Fruit fly (Drosophila melanogaster) whole organism, embryonic: ENCODE measurements around the gene CG43293.
A peak's percentile ranks its signal among the peaks of the same experiment; 100 is the strongest.

ENCODE experiments used
- Antp ChIP-seq: fragments of 200-800 bp; sonication (Bioruptor generic); optimal IDR thresholded peaks from 3 replicates; lab custom pipeline; 2016; ENCODE audit warnings: missing biosample characterization, missing genetic modification characterization
- C15 ChIP-seq: fragments of 200-800 bp; sonication (Bioruptor generic); IDR thresholded peaks from 3 replicates; pipeline ENCODE4 v1.3.6; 2022; ENCODE audit warnings: missing biosample characterization, missing genetic modification characterization
- CG10321 ChIP-seq: fragments of 200-800 bp; sonication (Bioruptor generic); IDR thresholded peaks from 2 replicates; pipeline ENCODE4 v1.3.6; 2022; ENCODE audit warnings: missing biosample characterization, missing genetic modification characterization
- CG11504 ChIP-seq: fragments of 200-800 bp; sonication (Bioruptor generic); optimal IDR thresholded peaks from 3 replicates; lab custom pipeline; 2019; ENCODE audit warnings: missing biosample characterization, mild to moderate bottlenecking, missing genetic modification characterization, moderate library complexity
- CG12299 ChIP-seq: fragments of 200-800 bp; sonication (Bioruptor generic); optimal IDR thresholded peaks from 2 replicates; lab custom pipeline; 2018; ENCODE audit warnings: missing biosample characterization, mild to moderate bottlenecking, missing genetic modification characterization
- CG14050 ChIP-seq: fragments of 200-800 bp; sonication (Bioruptor generic); IDR thresholded peaks from 3 replicates; pipeline ENCODE4 v1.3.6; 2022; ENCODE audit warnings: missing biosample characterization, missing genetic modification characterization
- CG14710 ChIP-seq: fragments of 200-800 bp; sonication (Bioruptor generic); optimal IDR thresholded peaks from 3 replicates; lab custom pipeline; 2019; ENCODE audit warnings: missing biosample characterization, mild to moderate bottlenecking, missing genetic modification characterization, moderate library complexity
- CG14965 ChIP-seq: fragments of 200-800 bp; sonication (Bioruptor generic); optimal IDR thresholded peaks from 2 replicates; lab custom pipeline; 2016; ENCODE audit warnings: missing biosample characterization, missing genetic modification characterization, borderline replicate concordance
- CG18262 ChIP-seq: fragments of 200-800 bp; optimal IDR thresholded peaks from 3 replicates; lab custom pipeline; 2019; ENCODE audit warnings: missing biosample characterization, mild to moderate bottlenecking, missing genetic modification characterization, moderate library complexity
- CG2120 ChIP-seq: fragments of 200-800 bp; sonication (Bioruptor generic); optimal IDR thresholded peaks from 3 replicates; lab custom pipeline; 2016; ENCODE audit warnings: missing biosample characterization, missing genetic modification characterization
- CG2199 ChIP-seq: fragments of 200-800 bp; sonication (Bioruptor generic); IDR thresholded peaks from 3 replicates; pipeline ENCODE4 v1.3.6; 2022; ENCODE audit warnings: missing biosample characterization, missing genetic modification characterization
- CG2202 ChIP-seq: fragments of 200-800 bp; sonication (Bioruptor generic); optimal IDR thresholded peaks from 2 replicates; lab custom pipeline; 2018; ENCODE audit warnings: missing biosample characterization, mild to moderate bottlenecking, missing genetic modification characterization
- CG3281 ChIP-seq: fragments of 200-800 bp; sonication (Bioruptor generic); optimal IDR thresholded peaks from 3 replicates; lab custom pipeline; 2017; ENCODE audit warnings: missing biosample characterization, mild to moderate bottlenecking, missing genetic modification characterization
- CG33557 ChIP-seq: fragments of 200-800 bp; sonication (Bioruptor generic); optimal IDR thresholded peaks from 2 replicates; lab custom pipeline; 2019; ENCODE audit warnings: missing biosample characterization, mild to moderate bottlenecking, missing genetic modification characterization, moderate library complexity
- CG34224 ChIP-seq: fragments of 200-800 bp; sonication (Bioruptor generic); IDR thresholded peaks from 3 replicates; pipeline ENCODE4 v1.3.6; 2022; ENCODE audit warnings: missing biosample characterization, missing genetic modification characterization; ENCODE audit not compliant: partially characterized antibody
- CG3847 ChIP-seq: fragments of 200-800 bp; sonication (Bioruptor generic); IDR thresholded peaks from 2 replicates; pipeline ENCODE4 v1.3.6; 2022; ENCODE audit warnings: missing biosample characterization, missing genetic modification characterization
- CG4328 ChIP-seq: fragments of 200-800 bp; sonication (Bioruptor generic); optimal IDR thresholded peaks from 3 replicates; lab custom pipeline; 2017; ENCODE audit warnings: missing biosample characterization, missing genetic modification reagents, missing genetic modification characterization
- CG4820 ChIP-seq: fragments of 200-800 bp; sonication (Bioruptor generic); optimal IDR thresholded peaks from 3 replicates; lab custom pipeline; 2016; ENCODE audit warnings: missing biosample characterization, missing genetic modification characterization
- CG8089 ChIP-seq: fragments of 200-800 bp; sonication (Bioruptor generic); optimal IDR thresholded peaks from 3 replicates; lab custom pipeline; 2016; ENCODE audit warnings: missing biosample characterization, missing genetic modification characterization
- CG9797 ChIP-seq: fragments of 200-800 bp; sonication (Bioruptor generic); optimal IDR thresholded peaks from 3 replicates; lab custom pipeline; 2018; ENCODE audit warnings: missing biosample characterization, mild to moderate bottlenecking, missing genetic modification characterization
- CG9817 ChIP-seq: fragments of 200-800 bp; sonication (Bioruptor generic); optimal IDR thresholded peaks from 2 replicates; lab custom pipeline; 2018; ENCODE audit warnings: missing biosample characterization, mild to moderate bottlenecking, missing genetic modification characterization, moderate library complexity
- CG9932 ChIP-seq: fragments of 200-800 bp; sonication (Bioruptor generic); IDR thresholded peaks from 2 replicates; pipeline ENCODE4 v1.3.6; 2022; ENCODE audit warnings: missing biosample characterization, missing genetic modification characterization
- Dek ChIP-seq: fragments of 200-800 bp; sonication (Bioruptor generic); optimal IDR thresholded peaks from 3 replicates; lab custom pipeline; 2019; ENCODE audit warnings: missing biosample characterization, mild to moderate bottlenecking, missing genetic modification characterization, moderate library complexity
- Dip3 ChIP-seq: fragments of 200-800 bp; sonication (Bioruptor generic); optimal IDR thresholded peaks from 3 replicates; lab custom pipeline; 2016; ENCODE audit warnings: missing biosample characterization, missing genetic modification characterization
- GATAe ChIP-seq: fragments of 200-800 bp; sonication (Bioruptor generic); conservative IDR thresholded peaks from 2 replicates; pipeline ENCODE4 v1.3.6; 2022; ENCODE audit warnings: missing biosample characterization, missing genetic modification characterization
- Gug ChIP-seq: fragments of 200-800 bp; sonication (Bioruptor generic); IDR thresholded peaks from 4 replicates; pipeline ENCODE4 v1.3.6; 2022; ENCODE audit warnings: missing biosample characterization, missing genetic modification characterization
- H15 ChIP-seq: fragments of 200-800 bp; sonication (Bioruptor generic); IDR thresholded peaks from 3 replicates; pipeline ENCODE4 v1.3.6; 2022; ENCODE audit warnings: missing biosample characterization, missing genetic modification characterization
- HHEX ChIP-seq: fragments of 200-800 bp; sonication (Bioruptor generic); optimal IDR thresholded peaks from 3 replicates; lab custom pipeline; 2017; ENCODE audit warnings: missing biosample characterization, mild to moderate bottlenecking, missing genetic modification characterization, missing genetic modification reagents
- HLH3B ChIP-seq: fragments of 200-800 bp; sonication (Bioruptor generic); IDR thresholded peaks from 2 replicates; pipeline ENCODE4 v1.3.6; 2022; ENCODE audit warnings: missing biosample characterization, missing genetic modification characterization
- Jarid2 ChIP-seq: fragments of 200-800 bp; sonication (Bioruptor generic); optimal IDR thresholded peaks from 3 replicates; lab custom pipeline; 2017; ENCODE audit warnings: mild to moderate bottlenecking, missing biosample characterization, missing genetic modification reagents, missing genetic modification characterization
- Kr ChIP-seq: fragments of 200-800 bp; sonication (Bioruptor generic); optimal IDR thresholded peaks from 2 replicates; lab custom pipeline; 2017; ENCODE audit warnings: missing biosample characterization, mild to moderate bottlenecking, missing genetic modification characterization
- Mad ChIP-seq: fragments of 200-800 bp; sonication (Bioruptor generic); optimal IDR thresholded peaks from 2 replicates; lab custom pipeline; 2016; ENCODE audit warnings: missing biosample characterization, missing genetic modification characterization
- Max ChIP-seq: fragments of 200-800 bp; sonication (Bioruptor generic); optimal IDR thresholded peaks from 2 replicates; lab custom pipeline; 2016; ENCODE audit warnings: missing biosample characterization, mild to moderate bottlenecking, missing genetic modification characterization
- Meics ChIP-seq: fragments of 200-800 bp; sonication (Bioruptor generic); optimal IDR thresholded peaks from 2 replicates; lab custom pipeline; 2017; ENCODE audit warnings: missing biosample characterization, mild to moderate bottlenecking, missing genetic modification characterization
- Optix ChIP-seq: fragments of 200-800 bp; sonication (Bioruptor generic); IDR thresholded peaks from 3 replicates; pipeline ENCODE4 v1.3.6; 2022; ENCODE audit warnings: missing biosample characterization, missing genetic modification characterization
- Ravus ChIP-seq: fragments of 200-800 bp; sonication (Bioruptor generic); IDR thresholded peaks from 2 replicates; pipeline ENCODE4 v1.3.6; 2022; ENCODE audit warnings: missing biosample characterization, missing genetic modification characterization
- Side ChIP-seq: fragments of 200-800 bp; sonication (Bioruptor generic); optimal IDR thresholded peaks from 2 replicates; lab custom pipeline; 2016; ENCODE audit warnings: missing biosample characterization, missing genetic modification characterization
- Sox100B ChIP-seq: fragments of 200-800 bp; sonication (Bioruptor generic); optimal IDR thresholded peaks from 3 replicates; lab custom pipeline; 2018; ENCODE audit warnings: missing biosample characterization, mild to moderate bottlenecking, missing genetic modification characterization
- TFAM ChIP-seq: fragments of 200-800 bp; sonication (Bioruptor generic); optimal IDR thresholded peaks from 2 replicates; lab custom pipeline; 2017; ENCODE audit warnings: missing biosample characterization, missing genetic modification characterization, inconsistent platforms
- abd-A ChIP-seq: fragments of 200-800 bp; sonication (Bioruptor generic); optimal IDR thresholded peaks from 3 replicates; lab custom pipeline; 2019; ENCODE audit warnings: missing biosample characterization, mild to moderate bottlenecking, missing genetic modification characterization, moderate library complexity
- ash1 ChIP-seq: fragments of 200-800 bp; sonication (Bioruptor generic); optimal IDR thresholded peaks from 2 replicates; lab custom pipeline; 2018; ENCODE audit warnings: missing biosample characterization, mild to moderate bottlenecking, missing genetic modification characterization
- crc ChIP-seq: fragments of 200-800 bp; sonication (Bioruptor generic); optimal IDR thresholded peaks from 2 replicates; lab custom pipeline; 2016; ENCODE audit warnings: missing biosample characterization, missing genetic modification characterization
- crp ChIP-seq, 2 experiments: fragments of 200-800 bp; sonication (Bioruptor generic); optimal IDR thresholded peaks; 2 replicates in 1 of 2; 3 replicates in 1 of 2; lab custom pipeline; 2017; ENCODE audit warnings: missing biosample characterization in 2 of 2, missing genetic modification characterization in 2 of 2, mild to moderate bottlenecking in 1 of 2, moderate library complexity in 1 of 2
- dmrt11E ChIP-seq: fragments of 200-800 bp; sonication (Bioruptor generic); optimal IDR thresholded peaks from 3 replicates; lab custom pipeline; 2018; ENCODE audit warnings: missing biosample characterization, mild to moderate bottlenecking, missing genetic modification characterization, moderate library complexity
- eve ChIP-seq, 2 experiments: fragments of >200 bp; optimal IDR thresholded peaks; 2 replicates each; lab custom pipeline; 2017; ENCODE audit warnings: missing biosample characterization in 2 of 2, missing genetic modification characterization in 2 of 2
- nerfin-2 ChIP-seq: fragments of 200-800 bp; sonication (Bioruptor generic); IDR thresholded peaks from 2 replicates; pipeline ENCODE4 v1.3.6; 2022; ENCODE audit warnings: missing biosample characterization, missing genetic modification characterization; ENCODE audit not compliant: partially characterized antibody
- sc ChIP-seq, 3 experiments: fragments of >200 bp in 2 of 3; fragments of 200-800 bp in 1 of 3; sonication (Bioruptor generic) in 1 of 3; optimal IDR thresholded peaks; 2 replicates in 2 of 3; 3 replicates in 1 of 3; lab custom pipeline; 2017; ENCODE audit warnings: mild to moderate bottlenecking in 1 of 3, missing biosample characterization in 1 of 3, missing genetic modification characterization in 1 of 3, missing genetic modification reagents in 1 of 3
- sisA ChIP-seq: fragments of 200-800 bp; sonication (Bioruptor generic); IDR thresholded peaks from 2 replicates; pipeline ENCODE4 v1.3.6; 2022; ENCODE audit warnings: missing biosample characterization, missing genetic modification characterization
- toy ChIP-seq: fragments of 200-800 bp; sonication (Bioruptor generic); IDR thresholded peaks from 2 replicates; pipeline ENCODE4 v1.3.6; 2022; ENCODE audit warnings: missing biosample characterization, missing genetic modification characterization
- wor ChIP-seq: fragments of 200-800 bp; sonication (Bioruptor generic); IDR thresholded peaks from 2 replicates; pipeline ENCODE4 v1.3.6; 2022; ENCODE audit warnings: missing biosample characterization, missing genetic modification characterization
- z ChIP-seq: fragments of 200-800 bp; sonication (Bioruptor generic); IDR thresholded peaks from 3 replicates; pipeline ENCODE4 v1.3.6; 2022; ENCODE audit warnings: missing biosample characterization, missing genetic modification characterization

Gene CG43293

dm6 chr3L:6220187-6220586, 35.2 kb downstream of the CG43293 start, which contains the start of gene CG33946 (continued):
- no peak for TF ChIP-seq GATAe (GFP tag; lab: Robert Waterston, UW)
- no peak for TF ChIP-seq wor (GFP tag; lab: Robert Waterston, UW)
- TF ChIP-seq H15 (GFP tag; lab: Robert Waterston, UW) = peak; percentile 59; the same call in 1 of the 3 replicates
- peak; percentile 23 for TF ChIP-seq CG4820 (GFP tag; lab: Kevin White, UChicago)
- no peak for TF ChIP-seq crc
- TF ChIP-seq Ravus (GFP tag; lab: Robert Waterston, UW) = no peak
- TF ChIP-seq toy (GFP tag; lab: Robert Waterston, UW) = no peak
- no peak for TF ChIP-seq CG14965 (GFP tag; lab: Kevin White, UChicago)
- no peak for TF ChIP-seq Side (GFP tag; lab: Kevin White, UChicago)
- TF ChIP-seq CG9932 (GFP tag; lab: Robert Waterston, UW) = 0 out of 2 replicates have a peak, but pooled peaks have one; percentile 17
- peak; percentile 57; the same call in 1 of the 3 replicates for TF ChIP-seq Optix (GFP tag; lab: Robert Waterston, UW)
- no peak for TF ChIP-seq CG4328 (GFP tag; lab: Kevin White, UChicago)
- TF ChIP-seq CG2199 (GFP tag; lab: Robert Waterston, UW) = no peak
- no peak for TF ChIP-seq C15 (GFP tag; lab: Robert Waterston, UW)
- TF ChIP-seq CG9817 (tag; lab: Kevin White, UChicago) = no peak
- TF ChIP-seq CG33557 = no peak
- peak; percentile 48 for TF ChIP-seq sisA
- TF ChIP-seq dmrt11E (tag; lab: Kevin White, UChicago) = no peak
- no peak for TF ChIP-seq CG10321
- no peak for TF ChIP-seq CG14710 (tag; lab: Kevin White, UChicago)
- TF ChIP-seq abd-A = no peak
- peak; percentile 8 for TF ChIP-seq Antp (GFP tag; lab: Kevin White, UChicago)
- peak; percentile 24; the same call in 1 of the 4 replicates for TF ChIP-seq Gug
- no peak for TF ChIP-seq Meics (GFP tag; lab: Kevin White, UChicago)
- no peak for TF ChIP-seq TFAM (GFP tag; lab: Kevin White, UChicago)
- TF ChIP-seq Dek (tag; lab: Kevin White, UChicago) = no peak
- no peak for TF ChIP-seq sc (optimal IDR thresholded peaks at IDR 0.05; lab: Kevin White, UChicago)
- no peak for TF ChIP-seq sc (GFP tag; optimal IDR thresholded peaks at IDR 0.05; lab: Kevin White, UChicago)
- no peak for TF ChIP-seq CG2202 (tag; lab: Kevin White, UChicago)
- no peak for TF ChIP-seq CG14050
- no peak for TF ChIP-seq Jarid2 (GFP tag; lab: Kevin White, UChicago)
- no peak for TF ChIP-seq CG34224 (GFP tag; lab: Robert Waterston, UW)
- peak in 1 of 2 experiments; percentile 15 for TF ChIP-seq eve (GFP tag; optimal IDR thresholded peaks at IDR 0.05; lab: Kevin White, UChicago)
- TF ChIP-seq CG8089 (GFP tag; lab: Kevin White, UChicago) = peak; percentile 0
- no peak for TF ChIP-seq CG9797 (GFP tag; lab: Kevin White, UChicago)
- no peak for TF ChIP-seq CG3281
- TF ChIP-seq CG2120 = no peak

- TF ChIP-seq CG12299 (no peak), HHEX (GFP tag; lab: Kevin White, UChicago) (no peak), Max (GFP tag; lab: Kevin White, UChicago) (no peak), crp (GFP tag; optimal IDR thresholded peaks at IDR 0.05; lab: Kevin White, UChicago) (no peak), Sox100B (GFP tag; lab: Kevin White, UChicago) (no peak), Dip3 (GFP tag; lab: Kevin White, UChicago) (no peak), Jarid2 (GFP tag; lab: Kevin White, UChicago) (no peak), z (GFP tag; lab: Robert Waterston, UW) (no peak), CG18262 (tag; lab: Kevin White, UChicago) (no peak), nerfin-2 (GFP tag; lab: Robert Waterston, UW) (no peak), Mad (no peak), CG3847 (no peak), HLH3B (GFP tag; lab: Robert Waterston, UW) (no peak), Kr (no peak), ash1 (GFP tag; lab: Kevin White, UChicago) (no peak), CG11504 (tag; lab: Kevin White, UChicago) (no peak)
Observed at dm6 chr3L:6232261-6232660, 47.3 kb downstream of the CG43293 start, which contains the start of gene CG13299. CG13299 (minus strand) TSS chr3L:6232361.
